Fruit fly (Drosophila melanogaster): ENCODE results near the gene CG17343.

DNA sequence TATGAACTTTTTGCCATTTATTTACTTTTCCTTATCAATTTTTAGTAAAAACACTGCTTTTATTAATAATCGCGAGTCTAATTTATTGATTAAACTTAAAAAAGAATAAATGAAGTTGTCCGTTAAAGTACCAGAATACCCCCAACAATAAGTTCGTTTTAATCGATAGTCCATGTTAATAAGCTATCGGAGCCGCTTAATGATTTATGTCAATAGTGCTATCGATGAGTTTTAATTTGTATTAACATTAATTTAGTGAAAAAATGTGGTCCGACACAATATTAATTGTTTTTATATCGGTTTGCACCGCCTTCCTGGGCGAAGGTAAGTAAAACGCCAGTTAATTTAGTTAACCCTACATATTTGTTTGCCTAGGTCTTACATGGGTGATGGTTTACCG is 15.8 kb upstream of the CG17343 start, which contains the start of gene CG10470:
- no peak for TF ChIP-seq h (optimal IDR thresholded peaks at IDR 0.05)
- TF ChIP-seq ttk (optimal IDR thresholded peaks at IDR 0.05) = no peak
- TF ChIP-seq Sin3A (optimal IDR thresholded peaks at IDR 0.05) = no peak
